Fruit fly (Drosophila melanogaster): ENCODE data around the gene CG4462.
A peak's percentile ranks its signal among the peaks of the same experiment; 100 is the strongest.

Gene CG4462

dm6 chr3R:19904865-19905373 lies 20.3 kb downstream of the CG4462 start, which contains the start of the genes Surf6 and RhoGAP92B (continued):
- TF ChIP-seq CG9705 (GFP tag; optimal IDR thresholded peaks at IDR 0.05), result peak; percentile 48
- peak; percentile 40 for TF ChIP-seq woc (GFP tag; optimal IDR thresholded peaks at IDR 0.05)
- TF ChIP-seq brk (GFP tag; optimal IDR thresholded peaks at IDR 0.05), result no peak

DNA sequence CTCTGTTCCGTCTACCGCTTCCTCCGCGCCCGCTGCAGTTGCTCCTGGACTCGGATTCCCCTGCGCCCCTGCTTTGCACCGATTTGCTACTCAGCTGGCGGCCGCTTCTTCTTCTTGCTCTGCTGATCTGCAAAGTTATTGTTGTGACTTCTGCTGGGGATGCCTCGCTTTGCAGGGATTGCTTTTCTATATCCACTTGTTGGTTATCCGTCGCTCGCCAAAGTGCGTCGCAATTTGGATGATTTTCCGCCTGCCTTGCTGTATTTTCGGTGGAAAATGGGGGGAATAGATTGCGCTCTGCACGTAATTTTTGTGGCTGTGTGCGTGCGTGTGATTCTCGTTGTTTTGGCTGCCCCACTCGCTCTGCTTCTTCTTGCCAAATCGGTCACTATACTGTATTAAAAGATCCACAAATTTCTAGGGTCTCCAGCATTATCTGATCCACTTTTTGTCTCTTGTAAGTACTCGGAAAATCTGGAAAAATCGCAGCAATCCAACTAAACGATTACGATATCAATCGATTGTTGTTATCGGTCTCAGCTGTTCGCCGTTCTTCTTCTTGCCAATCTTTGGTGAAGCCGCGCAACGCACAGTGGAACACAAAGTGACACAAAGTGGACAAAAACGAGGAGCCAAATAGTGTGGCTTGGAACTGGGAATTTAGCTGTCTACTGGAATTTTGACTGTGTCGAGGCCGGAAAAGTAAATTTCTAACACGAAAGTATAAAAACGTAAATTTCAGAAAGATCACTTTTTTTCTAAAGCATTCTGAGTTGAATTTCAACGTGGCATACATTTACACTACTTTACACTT lies 22.0 kb downstream of the CG4462 start, which contains the start of gene ClpX:
TSS of gene ClpX (minus strand) at position 764 of the 814 bp plus-strand sequence.
- TF ChIP-seq Vsx2 (GFP tag; optimal IDR thresholded peaks at IDR 0.05; ENCODE audit: partially characterized antibody) (no peak), Myc (optimal IDR thresholded peaks at IDR 0.05) (peak; percentile 77), woc (GFP tag; optimal IDR thresholded peaks at IDR 0.05) (peak; percentile 77), Rel (GFP tag; optimal IDR thresholded peaks at IDR 0.05) (no peak), Rel (tag; optimal IDR thresholded peaks at IDR 0.05) (peak; percentile 63), CG9705 (GFP tag; optimal IDR thresholded peaks at IDR 0.05) (no peak)

DNA sequence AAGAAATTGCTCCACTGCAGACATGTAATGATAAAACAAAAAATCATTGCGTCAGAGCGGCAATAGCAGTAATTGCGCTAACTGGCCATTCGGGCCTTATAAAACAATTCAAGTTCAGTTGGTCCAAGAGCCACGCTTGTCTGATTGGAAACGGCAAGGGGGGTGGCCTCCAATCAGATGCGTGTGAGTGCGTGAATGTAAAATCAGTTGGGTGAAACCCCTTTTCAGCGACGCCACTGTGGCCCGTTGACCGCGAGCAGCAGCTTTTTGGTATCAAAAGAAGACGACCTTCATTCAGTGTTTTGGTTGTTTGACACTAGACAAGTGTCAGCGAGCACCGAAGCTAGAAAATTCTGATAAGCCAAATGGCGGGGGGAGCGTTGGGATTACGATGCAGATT lies 22.8 kb downstream of the CG4462 start:
- TF ChIP-seq CG32264 (GFP tag; optimal IDR thresholded peaks at IDR 0.05) (no peak), foxo (GFP tag; optimal IDR thresholded peaks at IDR 0.05) (no peak), tai (GFP tag; optimal IDR thresholded peaks at IDR 0.05) (no peak), HLH106 (tag; optimal IDR thresholded peaks at IDR 0.05) (no peak), Abd-B (GFP tag; optimal IDR thresholded peaks at IDR 0.05) (no peak), OdsH (GFP tag; optimal IDR thresholded peaks at IDR 0.05) (no peak), N (GFP tag; optimal IDR thresholded peaks at IDR 0.05) (no peak), CrebA (GFP tag; optimal IDR thresholded peaks at IDR 0.05; ENCODE audit: borderline replicate concordance) (no peak), CG9705 (GFP tag; optimal IDR thresholded peaks at IDR 0.05) (no peak), dl (GFP tag; optimal IDR thresholded peaks at IDR 0.05; ENCODE audit: insufficient read depth in 1 of 2, partially characterized antibody in 2 of 2) (no peak), Hr83 (GFP tag; optimal IDR thresholded peaks at IDR 0.05; ENCODE audit: poor library complexity, severe bottlenecking) (no peak), GATAd (GFP tag; optimal IDR thresholded peaks at IDR 0.05) (no peak), jim (GFP tag; optimal IDR thresholded peaks at IDR 0.05) (no peak), lola (GFP tag; optimal IDR thresholded peaks at IDR 0.05) (no peak), dmrt93B (GFP tag; optimal IDR thresholded peaks at IDR 0.05) (no peak)

DNA sequence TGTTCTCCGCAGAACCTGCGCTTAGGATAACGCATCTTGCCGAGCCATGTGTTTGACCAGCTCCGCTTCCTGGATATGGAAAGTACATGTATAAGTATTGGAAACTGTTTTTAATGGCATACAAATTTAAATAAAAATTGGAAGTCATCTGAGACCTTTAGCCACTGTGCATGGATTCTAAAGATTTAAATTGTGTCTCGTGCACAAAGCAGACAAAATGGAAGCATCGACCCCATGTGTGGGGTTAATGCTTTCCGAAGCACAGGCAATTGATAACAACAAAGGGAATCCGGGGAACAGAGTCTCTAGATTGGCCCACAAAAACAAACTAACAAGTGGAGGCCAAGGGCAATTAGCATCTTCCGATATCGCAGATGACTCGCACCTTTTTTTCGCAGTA lies 23.4 kb downstream of the CG4462 start:
- TF ChIP-seq Rel (GFP tag; optimal IDR thresholded peaks at IDR 0.05) (no peak), Rel (tag; optimal IDR thresholded peaks at IDR 0.05) (peak; percentile 62), foxo (GFP tag; optimal IDR thresholded peaks at IDR 0.05) (no peak), Jra (GFP tag; optimal IDR thresholded peaks at IDR 0.05) (no peak)

- TF ChIP-seq Abd-B (GFP tag; optimal IDR thresholded peaks at IDR 0.05), result no peak
- no peak for TF ChIP-seq psq (GFP tag; optimal IDR thresholded peaks at IDR 0.05)
- TF ChIP-seq Dif (GFP tag; optimal IDR thresholded peaks at IDR 0.05; ENCODE audit: partially characterized antibody), result no peak
- TF ChIP-seq GATAd (GFP tag; optimal IDR thresholded peaks at IDR 0.05), result no peak
- no peak for TF ChIP-seq dsf (GFP tag; optimal IDR thresholded peaks at IDR 0.05; ENCODE audit: borderline replicate concordance)
- no peak for TF ChIP-seq CG9705 (GFP tag; optimal IDR thresholded peaks at IDR 0.05)
- no peak for TF ChIP-seq rgr (GFP tag; optimal IDR thresholded peaks at IDR 0.05)
- TF ChIP-seq h (GFP tag; optimal IDR thresholded peaks at IDR 0.05), result no peak
- TF ChIP-seq Vsx2 (GFP tag; optimal IDR thresholded peaks at IDR 0.05; ENCODE audit: partially characterized antibody), result no peak
- no peak for TF ChIP-seq ey (GFP tag; optimal IDR thresholded peaks at IDR 0.05)
- TF ChIP-seq Hr83 (GFP tag; optimal IDR thresholded peaks at IDR 0.05; ENCODE audit: poor library complexity, severe bottlenecking), result no peak
- TF ChIP-seq dl (GFP tag; optimal IDR thresholded peaks at IDR 0.05; ENCODE audit: insufficient read depth in 1 of 2, partially characterized antibody in 2 of 2), result no peak
- no peak for TF ChIP-seq lola (GFP tag; optimal IDR thresholded peaks at IDR 0.05)
- TF ChIP-seq Dfd (GFP tag; optimal IDR thresholded peaks at IDR 0.05), result no peak
- no peak for TF ChIP-seq Myc (optimal IDR thresholded peaks at IDR 0.05)
- TF ChIP-seq Hnf4 (GFP tag; optimal IDR thresholded peaks at IDR 0.05), result no peak
- TF ChIP-seq CG32264 (GFP tag; optimal IDR thresholded peaks at IDR 0.05), result no peak
- no peak for TF ChIP-seq woc (GFP tag; optimal IDR thresholded peaks at IDR 0.05)
- TF ChIP-seq Mio (GFP tag; optimal IDR thresholded peaks at IDR 0.05), result no peak
Measured at dm6 chr3R:19895305-19895704, 29.9 kb downstream of the CG4462 start.
